1 worm cellular context compared by ENCODE assay signal in genomic region chrIII:12445991-12446502, ce11.
TF ChIP-seq lines count a peak whose summit lies in the region.

Gene Y49E10.18, minus strand, starts transcription at chrIII:12446106.

TF ChIP-seq in whole organism, L4 larva, 104 proteins besides CTCF, POLR2A, EP300 and RAD21 (continued from another document):
- TF ChIP-seq set-16 (GFP tag; IDR thresholded peaks at IDR 0.05; lab: Robert Waterston, UW): no peak
- TF ChIP-seq egl-27 (tag; optimal IDR thresholded peaks at IDR 0.05; lab: Kevin White, UChicago): no peak
- TF ChIP-seq skn-1 (tag; optimal IDR thresholded peaks at IDR 0.05; lab: Kevin White, UChicago): no peak
- no peak for TF ChIP-seq nhr-111 (GFP tag; optimal IDR thresholded peaks at IDR 0.05; lab: Kevin White, UChicago)
- no peak for TF ChIP-seq aha-1 (tag; lab: Kevin White, UChicago)
- TF ChIP-seq lin-13 (GFP tag; optimal IDR thresholded peaks at IDR 0.05; lab: Kevin White, UChicago): no peak
- peak in 1 of 2 experiments; percentile 49 for TF ChIP-seq mdl-1 (tag; optimal IDR thresholded peaks at IDR 0.05; lab: Kevin White, UChicago)
- no peak for TF ChIP-seq php-3 (GFP tag; IDR thresholded peaks at IDR 0.05; lab: Robert Waterston, UW)
- TF ChIP-seq snpc-1.2 (GFP tag; IDR thresholded peaks at IDR 0.05; lab: Robert Waterston, UW): no peak
- TF ChIP-seq F26F4.8 (GFP tag; conservative IDR thresholded peaks at IDR 0.05; lab: Robert Waterston, UW): no peak
- TF ChIP-seq ztf-11 (tag; optimal IDR thresholded peaks at IDR 0.05; lab: Kevin White, UChicago): no peak
- TF ChIP-seq nhr-102 (tag; optimal IDR thresholded peaks at IDR 0.05; lab: Kevin White, UChicago): no peak
- TF ChIP-seq jun-1 (tag; optimal IDR thresholded peaks at IDR 0.05; lab: Kevin White, UChicago): no peak
- TF ChIP-seq gei-8 (GFP tag; optimal IDR thresholded peaks at IDR 0.05; lab: Kevin White, UChicago): no peak
- TF ChIP-seq T26A8.4 (GFP tag; IDR thresholded peaks at IDR 0.05; lab: Robert Waterston, UW): no peak
- no peak for TF ChIP-seq Y75B8A.6 (GFP tag; IDR thresholded peaks at IDR 0.05; lab: Robert Waterston, UW)
- no peak for TF ChIP-seq spr-3 (GFP tag; optimal IDR thresholded peaks at IDR 0.05; lab: Kevin White, UChicago)
- no peak for TF ChIP-seq daf-8 (GFP tag; IDR thresholded peaks at IDR 0.05; lab: Robert Waterston, UW)
- peak; percentile 78 for TF ChIP-seq dmd-6 (GFP tag; IDR thresholded peaks at IDR 0.05; lab: Robert Waterston, UW)
- TF ChIP-seq ceh-20 (GFP tag; IDR thresholded peaks at IDR 0.05; lab: Robert Waterston, UW): no peak
- TF ChIP-seq daf-19 (GFP tag; conservative IDR thresholded peaks at IDR 0.05; lab: Robert Waterston, UW): no peak
